Fruit fly (Drosophila melanogaster) Kc167 (cell line): ENCODE measurements around the gene bsk.

ENCODE experiments used
- Myc ChIP-seq: fragments of >200 bp; optimal IDR thresholded peaks from 2 replicates; lab custom pipeline; 2017; ENCODE audit warnings: missing external identifiers
- Sin3A ChIP-seq: fragments of >200 bp; optimal IDR thresholded peaks from 2 replicates; lab custom pipeline; 2018; ENCODE audit warnings: missing external identifiers
- h ChIP-seq: fragments of >200 bp; optimal IDR thresholded peaks from 3 replicates; lab custom pipeline; 2018; ENCODE audit warnings: missing external identifiers
- insv ChIP-seq: fragments of >200 bp; optimal IDR thresholded peaks from 3 replicates; lab custom pipeline; 2018; ENCODE audit warnings: missing external identifiers
- psq ChIP-seq: fragments of >200 bp; optimal IDR thresholded peaks from 2 replicates; lab custom pipeline; 2017; ENCODE audit warnings: missing external identifiers
- ttk ChIP-seq: sonication (Bioruptor generic); optimal IDR thresholded peaks from 2 replicates; lab custom pipeline; 2017; ENCODE audit warnings: missing external identifiers

Gene bsk

dm6 chr2L:10205940-10206339 is 44.4 kb downstream of the bsk start:
- TF ChIP-seq Sin3A (lab: Kevin White, UChicago) (no peak), ttk (lab: Kevin White, UChicago) (peak; percentile 87)

DNA sequence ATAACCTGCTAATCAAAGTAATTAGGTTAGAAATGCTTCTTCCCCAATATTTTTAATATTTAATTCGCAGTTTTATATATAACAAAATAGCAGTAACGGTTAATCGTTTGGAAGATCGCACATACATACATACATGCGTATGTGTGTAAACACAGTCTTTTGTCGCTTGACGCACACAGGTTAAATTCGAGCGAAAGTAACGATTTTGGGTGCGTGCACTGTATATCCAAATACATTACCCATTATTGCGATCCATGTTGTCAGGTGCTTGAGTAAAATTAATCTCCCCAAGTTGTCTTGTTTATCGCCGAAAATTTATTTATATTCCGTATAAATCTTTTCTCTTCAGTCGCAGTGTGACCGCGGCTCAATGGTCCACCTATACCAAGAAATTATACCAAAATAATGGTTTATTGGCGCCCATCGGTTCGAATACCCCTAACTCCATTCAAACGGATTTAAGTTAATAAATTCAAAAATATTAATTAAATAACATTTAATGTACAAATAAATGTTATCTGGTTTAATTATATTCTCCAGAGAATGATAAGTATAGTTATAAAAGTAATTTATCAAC is 46.3 kb downstream of the bsk start, which contains the start of gene CG34159:
Gene CG34159 (minus strand): TSS at position 385 of the 577 bp plus-strand sequence.
- TF ChIP-seq h (lab: Kevin White, UChicago), result no peak
- no peak for TF ChIP-seq insv (lab: Kevin White, UChicago)
- TF ChIP-seq ttk (lab: Kevin White, UChicago), result no peak
- TF ChIP-seq psq (lab: Kevin White, UChicago), result no peak
- no peak for TF ChIP-seq Myc (lab: Kevin White, UChicago)
- no peak for TF ChIP-seq Sin3A (lab: Kevin White, UChicago)

- TF ChIP-seq insv (lab: Kevin White, UChicago), result no peak
Measured at dm6 chr2L:10201743-10202142, 48.6 kb downstream of the bsk start.

dm6 chr2L:10200847-10201246 is 49.5 kb downstream of the bsk start, which contains the start of the genes Ripalpha and RpL7:
TSS of gene Ripalpha (minus strand) at chr2L:10200974.
TSS of gene RpL7 (plus strand) at chr2L:10201004.
- TF ChIP-seq insv (lab: Kevin White, UChicago), result no peak
- TF ChIP-seq Myc (lab: Kevin White, UChicago), result no peak
- no peak for TF ChIP-seq h (lab: Kevin White, UChicago)
- no peak for TF ChIP-seq ttk (lab: Kevin White, UChicago)
- no peak for TF ChIP-seq Sin3A (lab: Kevin White, UChicago)

DNA sequence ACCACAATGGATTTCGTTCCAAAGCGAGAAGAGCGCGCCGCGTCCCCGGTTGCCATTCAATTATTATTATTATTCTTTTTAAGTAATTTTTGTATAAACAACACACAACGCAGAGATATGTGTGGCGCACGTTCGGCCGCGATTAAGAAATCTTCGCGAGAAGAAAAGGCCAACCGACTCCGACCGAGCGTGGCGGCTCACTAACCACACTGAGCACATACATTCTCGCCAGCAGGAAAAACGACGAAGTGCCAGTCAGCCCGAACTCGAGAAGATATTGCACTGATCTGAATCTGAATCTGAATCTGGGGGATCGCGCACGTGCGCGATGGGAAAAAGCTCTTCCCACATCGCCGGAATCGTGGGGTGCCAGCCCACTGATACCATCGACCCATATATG is 51.4 kb downstream of the bsk start, which contains the start of gene Sur:
Gene Sur (minus strand): TSS at position 207 of the 400 bp plus-strand sequence.
- no peak for TF ChIP-seq Sin3A (lab: Kevin White, UChicago)
- TF ChIP-seq ttk (lab: Kevin White, UChicago), result no peak
- no peak for TF ChIP-seq psq (lab: Kevin White, UChicago)
- TF ChIP-seq Myc (lab: Kevin White, UChicago), result no peak
- no peak for TF ChIP-seq insv (lab: Kevin White, UChicago)
- no peak for TF ChIP-seq h (lab: Kevin White, UChicago)
